Fruit fly (Drosophila melanogaster) whole organism, embryonic: ENCODE data around the gene ATPsynO.

ENCODE experiments used
- Antp ChIP-seq: fragments of 200-800 bp; sonication (Bioruptor generic); optimal IDR thresholded peaks from 3 replicates; lab custom pipeline; 2016; ENCODE audit warnings: missing biosample characterization, missing genetic modification characterization
- Bgb ChIP-seq: fragments of 200-800 bp; sonication (Bioruptor generic); IDR thresholded peaks from 2 replicates; pipeline ENCODE4 v1.3.6; 2022; ENCODE audit warnings: missing biosample characterization, missing genetic modification characterization; ENCODE audit not compliant: partially characterized antibody
- Blimp-1 ChIP-seq: fragments of 200-800 bp; sonication (Bioruptor generic); optimal IDR thresholded peaks from 3 replicates; lab custom pipeline; 2018; ENCODE audit warnings: missing biosample characterization, missing genetic modification characterization, mild to moderate bottlenecking, moderate library complexity, missing genetic modification reagents
- CG12155 ChIP-seq: fragments of 200-800 bp; sonication (Bioruptor generic); optimal IDR thresholded peaks from 3 replicates; lab custom pipeline; 2016; ENCODE audit warnings: missing biosample characterization, missing genetic modification characterization
- CG1602 ChIP-seq: fragments of 200-800 bp; sonication (Bioruptor generic); optimal IDR thresholded peaks from 3 replicates; lab custom pipeline; 2016; ENCODE audit warnings: missing biosample characterization, missing genetic modification characterization
- CG17829 ChIP-seq: fragments of 200-800 bp; optimal IDR thresholded peaks from 2 replicates; lab custom pipeline; 2019; ENCODE audit warnings: missing biosample characterization, mild to moderate bottlenecking, missing genetic modification characterization, moderate library complexity
- CG18599 ChIP-seq: fragments of 200-800 bp; sonication (Bioruptor generic); optimal IDR thresholded peaks from 3 replicates; lab custom pipeline; 2017; ENCODE audit warnings: missing biosample characterization, missing genetic modification characterization, mild to moderate bottlenecking, moderate library complexity, missing genetic modification reagents
- CG2116 ChIP-seq: fragments of 200-800 bp; sonication (Bioruptor generic); optimal IDR thresholded peaks from 3 replicates; lab custom pipeline; 2018; ENCODE audit warnings: missing biosample characterization, mild to moderate bottlenecking, missing genetic modification characterization
- CG30020 ChIP-seq: fragments of 200-800 bp; optimal IDR thresholded peaks from 2 replicates; lab custom pipeline; 2019; ENCODE audit warnings: missing biosample characterization, mild to moderate bottlenecking, missing genetic modification characterization, moderate library complexity
- CG31441 ChIP-seq: fragments of 200-800 bp; sonication (Bioruptor generic); IDR thresholded peaks from 2 replicates; pipeline ENCODE4 v1.3.6; 2022; ENCODE audit warnings: missing biosample characterization, missing genetic modification characterization
- CG3281 ChIP-seq: fragments of 200-800 bp; sonication (Bioruptor generic); optimal IDR thresholded peaks from 3 replicates; lab custom pipeline; 2017; ENCODE audit warnings: missing biosample characterization, mild to moderate bottlenecking, missing genetic modification characterization
- CG33213 ChIP-seq: fragments of 200-800 bp; sonication (Bioruptor generic); optimal IDR thresholded peaks from 3 replicates; lab custom pipeline; 2016; ENCODE audit warnings: missing biosample characterization, missing genetic modification characterization
- CG3726 ChIP-seq: fragments of 200-800 bp; sonication (Bioruptor generic); IDR thresholded peaks from 3 replicates; pipeline ENCODE4, ENCODE4 v1.3.6; 2022; ENCODE audit warnings: missing biosample characterization, missing genetic modification characterization
- CG4730 ChIP-seq: fragments of 200-800 bp; sonication (Bioruptor generic); IDR thresholded peaks from 2 replicates; pipeline ENCODE4 v1.3.6; 2022; ENCODE audit warnings: missing biosample characterization, missing genetic modification characterization
- CG6254 ChIP-seq: fragments of 200-800 bp; sonication (Bioruptor generic); optimal IDR thresholded peaks from 3 replicates; lab custom pipeline; 2017; ENCODE audit warnings: mild to moderate bottlenecking, missing biosample characterization, missing genetic modification reagents, missing genetic modification characterization
- CG6813 ChIP-seq: fragments of 200-800 bp; sonication (Bioruptor generic); optimal IDR thresholded peaks from 2 replicates; lab custom pipeline; 2017; ENCODE audit warnings: missing biosample characterization, missing genetic modification characterization, mild to moderate bottlenecking, moderate library complexity, missing genetic modification reagents
- CG8281 ChIP-seq: fragments of 200-800 bp; sonication (Bioruptor generic); optimal IDR thresholded peaks from 2 replicates; lab custom pipeline; 2018; ENCODE audit warnings: missing biosample characterization, mild to moderate bottlenecking, missing genetic modification characterization, moderate library complexity
- CG8290 ChIP-seq, 3 experiments: fragments of 200-800 bp; sonication (Bioruptor generic); optimal IDR thresholded peaks; 2 replicates each; lab custom pipeline; 2016 to 2019; ENCODE audit warnings: missing biosample characterization in 3 of 3, missing genetic modification characterization in 3 of 3, mild to moderate bottlenecking in 2 of 3, moderate library complexity in 1 of 3
- CG9215 ChIP-seq: fragments of 200-800 bp; sonication (Bioruptor generic); IDR thresholded peaks from 2 replicates; pipeline ENCODE4 v1.3.6; 2022; ENCODE audit warnings: missing biosample characterization, missing genetic modification characterization
- CG9437 ChIP-seq: fragments of 200-800 bp; sonication (Bioruptor generic); optimal IDR thresholded peaks from 2 replicates; lab custom pipeline; 2018; ENCODE audit warnings: missing biosample characterization, mild to moderate bottlenecking, missing genetic modification characterization
- Eip74EF ChIP-seq, 2 experiments: fragments of 200-800 bp in 1 of 2; fragments of >200 bp in 1 of 2; sonication (Bioruptor generic) in 1 of 2; optimal IDR thresholded peaks; 2 replicates each; lab custom pipeline; 2017 to 2019; ENCODE audit warnings: missing biosample characterization in 2 of 2, missing genetic modification characterization in 2 of 2, mild to moderate bottlenecking in 1 of 2, moderate library complexity in 1 of 2
- Hmx ChIP-seq: fragments of 200-800 bp; sonication (Bioruptor generic); optimal IDR thresholded peaks from 2 replicates; lab custom pipeline; 2016; ENCODE audit warnings: missing biosample characterization, missing genetic modification characterization
- Jarid2 ChIP-seq: fragments of 200-800 bp; sonication (Bioruptor generic); optimal IDR thresholded peaks from 3 replicates; lab custom pipeline; 2017; ENCODE audit warnings: mild to moderate bottlenecking, missing biosample characterization, missing genetic modification reagents, missing genetic modification characterization
- NFAT ChIP-seq: fragments of 200-800 bp; sonication (Bioruptor generic); IDR thresholded peaks from 2 replicates; pipeline ENCODE4 v1.3.6; 2022; ENCODE audit warnings: missing biosample characterization, missing genetic modification characterization
- NfI ChIP-seq: fragments of 200-800 bp; sonication (Bioruptor generic); optimal IDR thresholded peaks from 3 replicates; lab custom pipeline; 2018; ENCODE audit warnings: missing biosample characterization, mild to moderate bottlenecking, missing genetic modification characterization, moderate library complexity
- Ravus ChIP-seq: fragments of 200-800 bp; sonication (Bioruptor generic); IDR thresholded peaks from 2 replicates; pipeline ENCODE4 v1.3.6; 2022; ENCODE audit warnings: missing biosample characterization, missing genetic modification characterization
- Six4 ChIP-seq: fragments of 200-800 bp; sonication (Bioruptor generic); optimal IDR thresholded peaks from 2 replicates; lab custom pipeline; 2016; ENCODE audit warnings: missing biosample characterization, missing genetic modification characterization
- Tbp ChIP-seq: fragments of >200 bp; optimal IDR thresholded peaks from 2 replicates; lab custom pipeline; 2018; ENCODE audit warnings: missing biosample characterization, missing genetic modification characterization
- bcd ChIP-seq: fragments of 200-800 bp; sonication (Bioruptor generic); optimal IDR thresholded peaks from 2 replicates; lab custom pipeline; 2017; ENCODE audit warnings: missing biosample characterization, mild to moderate bottlenecking, missing genetic modification characterization
- bowl ChIP-seq: fragments of 200-800 bp; sonication (Bioruptor generic); IDR thresholded peaks from 2 replicates; pipeline ENCODE4 v1.3.6; 2022; ENCODE audit warnings: missing biosample characterization, missing genetic modification characterization
- btn ChIP-seq: fragments of 200-800 bp; sonication (Bioruptor generic); optimal IDR thresholded peaks from 2 replicates; lab custom pipeline; 2016; ENCODE audit warnings: missing biosample characterization, missing genetic modification characterization
- caup ChIP-seq: fragments of 200-800 bp; sonication (Bioruptor generic); optimal IDR thresholded peaks from 3 replicates; lab custom pipeline; 2017; ENCODE audit warnings: missing biosample characterization, mild to moderate bottlenecking, missing genetic modification characterization, moderate library complexity; ENCODE audit not compliant: severe bottlenecking
- crc ChIP-seq: fragments of 200-800 bp; sonication (Bioruptor generic); optimal IDR thresholded peaks from 2 replicates; lab custom pipeline; 2016; ENCODE audit warnings: missing biosample characterization, missing genetic modification characterization
- dysf ChIP-seq: fragments of 200-800 bp; sonication (Bioruptor generic); IDR thresholded peaks from 3 replicates; pipeline ENCODE4 v1.3.6; 2022; ENCODE audit warnings: missing biosample characterization, missing genetic modification characterization
- gfzf ChIP-seq: fragments of 200-800 bp; sonication (Bioruptor generic); optimal IDR thresholded peaks from 2 replicates; lab custom pipeline; 2016; ENCODE audit warnings: missing biosample characterization, mild to moderate bottlenecking, missing genetic modification characterization, moderate library complexity
- her ChIP-seq: fragments of 200-800 bp; sonication (Bioruptor generic); optimal IDR thresholded peaks from 2 replicates; lab custom pipeline; 2016; ENCODE audit warnings: missing biosample characterization, missing genetic modification characterization
- jumu ChIP-seq: fragments of 200-800 bp; sonication (Bioruptor generic); optimal IDR thresholded peaks from 3 replicates; lab custom pipeline; 2016; ENCODE audit warnings: missing biosample characterization, missing genetic modification characterization
- kay ChIP-seq: fragments of 200-800 bp; sonication (Bioruptor generic); optimal IDR thresholded peaks from 2 replicates; lab custom pipeline; 2016; ENCODE audit warnings: missing biosample characterization, missing genetic modification characterization
- lab ChIP-seq: fragments of 200-800 bp; sonication (Bioruptor generic); optimal IDR thresholded peaks from 3 replicates; lab custom pipeline; 2017; ENCODE audit warnings: missing biosample characterization, missing genetic modification characterization, mild to moderate bottlenecking, moderate library complexity, missing genetic modification reagents
- mam ChIP-seq: fragments of 200-800 bp; sonication (Bioruptor generic); optimal IDR thresholded peaks from 3 replicates; lab custom pipeline; 2016; ENCODE audit warnings: missing biosample characterization, missing genetic modification characterization
- oc ChIP-seq: fragments of 200-800 bp; sonication (Bioruptor generic); optimal IDR thresholded peaks from 2 replicates; lab custom pipeline; 2018; ENCODE audit warnings: missing biosample characterization, mild to moderate bottlenecking, missing genetic modification characterization, moderate library complexity
- run ChIP-seq: fragments of 200-800 bp; sonication (Bioruptor generic); optimal IDR thresholded peaks from 3 replicates; lab custom pipeline; 2018; ENCODE audit warnings: missing biosample characterization, mild to moderate bottlenecking, missing genetic modification characterization
- salm ChIP-seq: fragments of 200-800 bp; sonication (Bioruptor generic); optimal IDR thresholded peaks from 2 replicates; lab custom pipeline; 2018; ENCODE audit warnings: missing biosample characterization, mild to moderate bottlenecking, missing genetic modification characterization
- sc ChIP-seq, 3 experiments: fragments of >200 bp in 2 of 3; fragments of 200-800 bp in 1 of 3; sonication (Bioruptor generic) in 1 of 3; optimal IDR thresholded peaks; 2 replicates in 2 of 3; 3 replicates in 1 of 3; lab custom pipeline; 2017; ENCODE audit warnings: mild to moderate bottlenecking in 1 of 3, missing biosample characterization in 1 of 3, missing genetic modification characterization in 1 of 3, missing genetic modification reagents in 1 of 3
- schlank ChIP-seq: fragments of 200-800 bp; sonication (Bioruptor generic); optimal IDR thresholded peaks from 2 replicates; lab custom pipeline; 2018; ENCODE audit warnings: missing biosample characterization, mild to moderate bottlenecking, missing genetic modification characterization
- sd ChIP-seq: fragments of 200-800 bp; sonication (Bioruptor generic); optimal IDR thresholded peaks from 3 replicates; lab custom pipeline; 2018; ENCODE audit warnings: missing biosample characterization, mild to moderate bottlenecking, missing genetic modification characterization, moderate library complexity
- sens ChIP-seq: fragments of 200-800 bp; sonication (Bioruptor generic); peaks from one replicate; lab custom pipeline; 2016; ENCODE audit warnings: missing biosample characterization, missing genetic modification characterization
- unpg ChIP-seq: fragments of 200-800 bp; sonication (Bioruptor generic); optimal IDR thresholded peaks from 3 replicates; lab custom pipeline; 2018; ENCODE audit warnings: missing biosample characterization, mild to moderate bottlenecking, missing genetic modification characterization, moderate library complexity
- zen2 ChIP-seq: fragments of 200-800 bp; sonication (Bioruptor generic); IDR thresholded peaks from 3 replicates; pipeline ENCODE4 v1.3.6; 2022; ENCODE audit warnings: missing biosample characterization, missing genetic modification characterization; ENCODE audit not compliant: partially characterized antibody

ATPsynO gene

DNA sequence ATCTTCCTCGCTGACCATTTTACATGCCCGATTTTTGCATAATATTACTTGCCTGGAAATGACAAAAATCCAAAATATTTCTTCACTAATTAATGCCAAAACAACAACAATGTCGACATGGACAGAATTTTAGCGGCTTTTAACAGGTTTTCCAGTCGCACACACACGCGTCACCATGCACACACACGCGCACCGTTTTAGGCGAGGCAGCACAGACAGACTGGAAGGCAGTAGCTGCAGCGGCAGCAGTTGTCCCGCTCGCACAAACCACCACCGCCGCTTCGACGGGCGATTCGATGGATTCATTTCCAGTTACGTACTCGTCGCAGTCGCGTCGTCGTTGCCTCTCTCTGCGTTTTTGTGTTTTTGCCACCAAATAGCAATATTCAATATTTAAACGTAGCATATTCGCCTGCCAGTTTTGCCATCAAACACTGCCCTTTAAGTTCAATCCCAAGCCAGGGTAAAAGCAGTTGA lies 25.3 kb downstream of the ATPsynO start, which contains the start of gene CG45218 (continued):
- TF ChIP-seq CG12155 (GFP tag; lab: Kevin White, UChicago) (peak; percentile 71), NFAT (GFP tag; lab: Robert Waterston, UW) (no peak), Hmx (GFP tag; lab: Kevin White, UChicago) (no peak), mam (GFP tag; lab: Kevin White, UChicago) (no peak), zen2 (no peak), gfzf (no peak), CG9215 (GFP tag; lab: Robert Waterston, UW) (no peak), CG17829 (peak; percentile 15), CG4730 (GFP tag; lab: Robert Waterston, UW) (no peak), oc (tag; lab: Kevin White, UChicago) (peak; percentile 40), sd (tag; lab: Kevin White, UChicago) (peak; percentile 98), CG6813 (GFP tag; lab: Kevin White, UChicago) (no peak), crc (GFP tag; lab: Kevin White, UChicago) (no peak), kay (GFP tag; lab: Kevin White, UChicago) (peak; percentile 51), CG3726 (GFP tag; lab: Robert Waterston, UW) (no peak), CG8281 (no peak), sc (optimal IDR thresholded peaks at IDR 0.05; lab: Kevin White, UChicago) (no peak), sc (GFP tag; optimal IDR thresholded peaks at IDR 0.05; lab: Kevin White, UChicago) (no peak), jumu (GFP tag; lab: Kevin White, UChicago) (peak; percentile 0), Antp (GFP tag; lab: Kevin White, UChicago) (no peak), CG18599 (GFP tag; lab: Kevin White, UChicago) (peak; percentile 54), Blimp-1 (GFP tag; lab: Kevin White, UChicago) (no peak), CG2116 (GFP tag; lab: Kevin White, UChicago) (no peak), Six4 (GFP tag; lab: Kevin White, UChicago) (no peak), Jarid2 (GFP tag; lab: Kevin White, UChicago) (peak; percentile 54), bowl (no peak), run (tag; lab: Kevin White, UChicago) (no peak), Eip74EF (GFP tag; optimal IDR thresholded peaks at IDR 0.05; lab: Kevin White, UChicago) (no peak), CG9437 (GFP tag; lab: Kevin White, UChicago) (peak; percentile 72), CG31441 (GFP tag; lab: Robert Waterston, UW) (no peak), dysf (no peak), CG33213 (GFP tag; lab: Kevin White, UChicago) (no peak), salm (tag; lab: Kevin White, UChicago) (no peak), CG3281 (GFP tag; lab: Kevin White, UChicago) (peak; percentile 4), Bgb (GFP tag; lab: Robert Waterston, UW) (no peak), NfI (GFP tag; lab: Kevin White, UChicago) (no peak), btn (GFP tag; lab: Kevin White, UChicago) (no peak), CG30020 (tag; lab: Kevin White, UChicago) (no peak), CG1602 (no peak), Ravus (GFP tag; lab: Robert Waterston, UW) (no peak), bcd (GFP tag; lab: Kevin White, UChicago) (no peak), her (GFP tag; lab: Kevin White, UChicago) (no peak), caup (peak; percentile 2), schlank (tag; lab: Kevin White, UChicago) (no peak), CG8290 (GFP tag; optimal IDR thresholded peaks at IDR 0.05; lab: Kevin White, UChicago) (no peak), CG8290 (tag; optimal IDR thresholded peaks at IDR 0.05; lab: Kevin White, UChicago) (peak in 1 of 2 experiments; percentile 35), sens (GFP tag; lab: Kevin White, UChicago) (peak; percentile 68), CG6254 (peak; percentile 14), Tbp (GFP tag; lab: Kevin White, UChicago) (no peak), lab (GFP tag; lab: Kevin White, UChicago) (peak; percentile 39), unpg (no peak)
